Worm (Caenorhabditis elegans): ENCODE data around the gene T25B6.3.

- TF ChIP-seq W03F9.2 (tag; optimal IDR thresholded peaks at IDR 0.05) (no peak), him-1 (tag; optimal IDR thresholded peaks at IDR 0.05) (no peak)
These were observed 6.9 kb downstream of the T25B6.3 start, which contains the start of gene nep-22 for ce11 chrX:9034310-9034709.

Measured in whole organism, L4/young adult.